Fruit fly (Drosophila melanogaster) whole organism, embryonic: ENCODE data around the gene Elo68alpha.

Experiments used
- ATbp ChIP-seq: fragments of 200-800 bp; sonication (Bioruptor generic); optimal IDR thresholded peaks from 2 replicates; lab custom pipeline; 2017; ENCODE audit warnings: missing biosample characterization, mild to moderate bottlenecking, missing genetic modification characterization, missing genetic modification reagents
- BEAF-32 ChIP-seq: fragments of 200-800 bp; sonication (Bioruptor generic); optimal IDR thresholded peaks from 3 replicates; lab custom pipeline; 2017; ENCODE audit warnings: missing biosample characterization, missing genetic modification characterization, mild to moderate bottlenecking, moderate library complexity, missing genetic modification reagents
- CG1024 ChIP-seq: fragments of 200-800 bp; sonication (Bioruptor generic); IDR thresholded peaks from 2 replicates; pipeline ENCODE4 v1.3.6; 2022; ENCODE audit warnings: missing biosample characterization, missing genetic modification characterization
- CG10274 ChIP-seq: fragments of 200-800 bp; sonication (Bioruptor generic); optimal IDR thresholded peaks from 3 replicates; lab custom pipeline; 2017; ENCODE audit warnings: missing biosample characterization, mild to moderate bottlenecking, missing genetic modification characterization
- CG10431 ChIP-seq: fragments of 200-800 bp; sonication (Bioruptor generic); optimal IDR thresholded peaks from 3 replicates; lab custom pipeline; 2018; ENCODE audit warnings: missing biosample characterization, mild to moderate bottlenecking, missing genetic modification characterization
- CG13123 ChIP-seq: fragments of 200-800 bp; sonication (Bioruptor generic); optimal IDR thresholded peaks from 2 replicates; lab custom pipeline; 2016; ENCODE audit warnings: missing biosample characterization, missing genetic modification characterization
- CG13775 ChIP-seq: fragments of 200-800 bp; sonication (Bioruptor generic); optimal IDR thresholded peaks from 3 replicates; lab custom pipeline; 2017; ENCODE audit warnings: missing biosample characterization, mild to moderate bottlenecking, missing genetic modification characterization
- CG13894 ChIP-seq: fragments of 200-800 bp; sonication (Bioruptor generic); optimal IDR thresholded peaks from 3 replicates; lab custom pipeline; 2018; ENCODE audit warnings: missing biosample characterization, mild to moderate bottlenecking, missing genetic modification characterization, moderate library complexity
- CG16815 ChIP-seq: fragments of 200-800 bp; sonication (Bioruptor generic); optimal IDR thresholded peaks from 3 replicates; lab custom pipeline; 2017; ENCODE audit warnings: missing biosample characterization, mild to moderate bottlenecking, missing genetic modification characterization
- CG1792 ChIP-seq: fragments of 200-800 bp; sonication (Bioruptor generic); optimal IDR thresholded peaks from 2 replicates; lab custom pipeline; 2016; ENCODE audit warnings: missing biosample characterization, missing genetic modification characterization
- CG18011 ChIP-seq: fragments of 200-800 bp; sonication (Bioruptor generic); optimal IDR thresholded peaks from 2 replicates; lab custom pipeline; 2017; ENCODE audit warnings: missing biosample characterization, missing genetic modification characterization, mild to moderate bottlenecking, moderate library complexity, missing genotype
- CG18619 ChIP-seq: fragments of 200-800 bp; sonication (Bioruptor generic); optimal IDR thresholded peaks from 3 replicates; lab custom pipeline; 2017; ENCODE audit warnings: missing biosample characterization, mild to moderate bottlenecking, missing genetic modification characterization
- CG2202 ChIP-seq: fragments of 200-800 bp; sonication (Bioruptor generic); optimal IDR thresholded peaks from 2 replicates; lab custom pipeline; 2018; ENCODE audit warnings: missing biosample characterization, mild to moderate bottlenecking, missing genetic modification characterization
- CG30431 ChIP-seq: fragments of 200-800 bp; sonication (Bioruptor generic); optimal IDR thresholded peaks from 2 replicates; lab custom pipeline; 2017; ENCODE audit warnings: missing biosample characterization, missing genetic modification characterization
- CG3163 ChIP-seq: fragments of 200-800 bp; sonication (Bioruptor generic); optimal IDR thresholded peaks from 3 replicates; lab custom pipeline; 2016; ENCODE audit warnings: missing biosample characterization, missing genetic modification characterization
- CG32772 ChIP-seq: fragments of 200-800 bp; sonication (Bioruptor generic); IDR thresholded peaks from 2 replicates; pipeline ENCODE4 v1.3.6; 2022; ENCODE audit warnings: missing biosample characterization, missing genetic modification characterization
- CG3726 ChIP-seq: fragments of 200-800 bp; sonication (Bioruptor generic); IDR thresholded peaks from 3 replicates; pipeline ENCODE4, ENCODE4 v1.3.6; 2022; ENCODE audit warnings: missing biosample characterization, missing genetic modification characterization
- CG4282 ChIP-seq: fragments of 200-800 bp; sonication (Bioruptor generic); optimal IDR thresholded peaks from 2 replicates; lab custom pipeline; 2016; ENCODE audit warnings: missing biosample characterization, missing genetic modification characterization
- CG4424 ChIP-seq: fragments of 200-800 bp; sonication (Bioruptor generic); optimal IDR thresholded peaks from 3 replicates; lab custom pipeline; 2016; ENCODE audit warnings: missing biosample characterization, missing genetic modification characterization
- CG6765 ChIP-seq: fragments of 200-800 bp; sonication (Bioruptor generic); optimal IDR thresholded peaks from 3 replicates; lab custom pipeline; 2017; ENCODE audit warnings: missing biosample characterization, mild to moderate bottlenecking, missing genetic modification characterization
- CG7271 ChIP-seq: fragments of 200-800 bp; sonication (Bioruptor generic); optimal IDR thresholded peaks from 2 replicates; lab custom pipeline; 2018; ENCODE audit warnings: missing biosample characterization, mild to moderate bottlenecking, missing genetic modification characterization, moderate library complexity
- CG9932 ChIP-seq: fragments of 200-800 bp; sonication (Bioruptor generic); IDR thresholded peaks from 2 replicates; pipeline ENCODE4 v1.3.6; 2022; ENCODE audit warnings: missing biosample characterization, missing genetic modification characterization
- CkIIα-i1 ChIP-seq: fragments of 200-800 bp; sonication (Bioruptor generic); IDR thresholded peaks from 2 replicates; pipeline ENCODE4 v1.3.6; 2022; ENCODE audit warnings: missing biosample characterization, missing genetic modification characterization
- Dp ChIP-seq: fragments of 200-800 bp; sonication (Bioruptor generic); optimal IDR thresholded peaks from 2 replicates; lab custom pipeline; 2018; ENCODE audit warnings: missing biosample characterization, mild to moderate bottlenecking, missing genetic modification characterization, moderate library complexity
- Hr39 ChIP-seq: fragments of >200 bp; optimal IDR thresholded peaks from 2 replicates; lab custom pipeline; 2017
- Scr ChIP-seq: fragments of 200-800 bp; sonication (Bioruptor generic); IDR thresholded peaks from 2 replicates; pipeline ENCODE4 v1.3.6; 2022; ENCODE audit warnings: missing biosample characterization, missing genetic modification characterization; ENCODE audit not compliant: partially characterized antibody
- Sox100B ChIP-seq: fragments of 200-800 bp; sonication (Bioruptor generic); optimal IDR thresholded peaks from 3 replicates; lab custom pipeline; 2018; ENCODE audit warnings: missing biosample characterization, mild to moderate bottlenecking, missing genetic modification characterization
- Vsx1 ChIP-seq: fragments of 200-800 bp; sonication (Bioruptor generic); optimal IDR thresholded peaks from 2 replicates; lab custom pipeline; 2017; ENCODE audit warnings: missing biosample characterization, mild to moderate bottlenecking, missing genetic modification characterization, missing genetic modification reagents
- ap ChIP-seq: fragments of 200-800 bp; sonication (Bioruptor generic); IDR thresholded peaks from 2 replicates; pipeline ENCODE4 v1.3.6; 2022; ENCODE audit warnings: missing biosample characterization, missing genetic modification characterization
- bigmax ChIP-seq: fragments of 200-800 bp; sonication (Bioruptor generic); optimal IDR thresholded peaks from 2 replicates; lab custom pipeline; 2018; ENCODE audit warnings: missing biosample characterization, mild to moderate bottlenecking, missing genetic modification characterization
- caup ChIP-seq: fragments of 200-800 bp; sonication (Bioruptor generic); optimal IDR thresholded peaks from 3 replicates; lab custom pipeline; 2017; ENCODE audit warnings: missing biosample characterization, mild to moderate bottlenecking, missing genetic modification characterization, moderate library complexity; ENCODE audit not compliant: severe bottlenecking
- chn ChIP-seq: fragments of 200-800 bp; sonication (Bioruptor generic); optimal IDR thresholded peaks from 2 replicates; lab custom pipeline; 2016; ENCODE audit warnings: missing biosample characterization, missing genetic modification characterization
- crc ChIP-seq: fragments of 200-800 bp; sonication (Bioruptor generic); optimal IDR thresholded peaks from 2 replicates; lab custom pipeline; 2016; ENCODE audit warnings: missing biosample characterization, missing genetic modification characterization
- dati ChIP-seq: fragments of 200-800 bp; sonication (Bioruptor generic); IDR thresholded peaks from 2 replicates; pipeline ENCODE4 v1.3.6; 2022; ENCODE audit warnings: missing biosample characterization, missing genetic modification characterization
- dmrt99B ChIP-seq: fragments of 200-800 bp; sonication (Bioruptor generic); optimal IDR thresholded peaks from 2 replicates; lab custom pipeline; 2018; ENCODE audit warnings: missing biosample characterization, mild to moderate bottlenecking, missing genetic modification characterization, moderate library complexity
- emc ChIP-seq: fragments of 200-800 bp; sonication (Bioruptor generic); optimal IDR thresholded peaks from 2 replicates; lab custom pipeline; 2016; ENCODE audit warnings: missing biosample characterization, missing genetic modification characterization
- grn ChIP-seq: fragments of 200-800 bp; sonication (Bioruptor generic); optimal IDR thresholded peaks from 3 replicates; lab custom pipeline; 2017; ENCODE audit warnings: missing biosample characterization, missing genetic modification characterization
- her ChIP-seq: fragments of 200-800 bp; sonication (Bioruptor generic); optimal IDR thresholded peaks from 2 replicates; lab custom pipeline; 2016; ENCODE audit warnings: missing biosample characterization, missing genetic modification characterization
- kah ChIP-seq: fragments of 200-800 bp; sonication (Bioruptor generic); optimal IDR thresholded peaks from 2 replicates; lab custom pipeline; 2018; ENCODE audit warnings: missing biosample characterization, mild to moderate bottlenecking, missing genetic modification characterization
- klu ChIP-seq: fragments of 200-800 bp; sonication (Bioruptor generic); IDR thresholded peaks from 2 replicates; pipeline ENCODE4 v1.3.6; 2022; ENCODE audit warnings: missing biosample characterization, missing genetic modification characterization
- mam ChIP-seq: fragments of 200-800 bp; sonication (Bioruptor generic); optimal IDR thresholded peaks from 3 replicates; lab custom pipeline; 2016; ENCODE audit warnings: missing biosample characterization, missing genetic modification characterization
- nerfin-2 ChIP-seq: fragments of 200-800 bp; sonication (Bioruptor generic); IDR thresholded peaks from 2 replicates; pipeline ENCODE4 v1.3.6; 2022; ENCODE audit warnings: missing biosample characterization, missing genetic modification characterization; ENCODE audit not compliant: partially characterized antibody
- onecut ChIP-seq: fragments of 200-800 bp; sonication (Bioruptor generic); IDR thresholded peaks from 2 replicates; pipeline ENCODE4 v1.3.6; 2022; ENCODE audit warnings: missing biosample characterization, missing genetic modification characterization
- psq ChIP-seq: fragments of 200-800 bp; sonication (Bioruptor generic); optimal IDR thresholded peaks from 2 replicates; lab custom pipeline; 2017; ENCODE audit warnings: missing biosample characterization, missing genetic modification characterization
- pzg ChIP-seq: fragments of 200-800 bp; sonication (Bioruptor generic); optimal IDR thresholded peaks from 3 replicates; lab custom pipeline; 2018; ENCODE audit warnings: missing biosample characterization, mild to moderate bottlenecking, missing genetic modification characterization, moderate library complexity
- scrt ChIP-seq: fragments of 200-800 bp; sonication (Bioruptor generic); optimal IDR thresholded peaks from 2 replicates; lab custom pipeline; 2018; ENCODE audit warnings: missing biosample characterization, mild to moderate bottlenecking, missing genetic modification characterization, moderate library complexity
- sd ChIP-seq: fragments of 200-800 bp; sonication (Bioruptor generic); optimal IDR thresholded peaks from 3 replicates; lab custom pipeline; 2018; ENCODE audit warnings: missing biosample characterization, mild to moderate bottlenecking, missing genetic modification characterization, moderate library complexity
- sob ChIP-seq: fragments of 200-800 bp; sonication (Bioruptor generic); IDR thresholded peaks from 2 replicates; pipeline ENCODE4 v1.3.6; 2022; ENCODE audit warnings: missing biosample characterization, missing genetic modification characterization
- tio ChIP-seq: fragments of 200-800 bp; sonication (Bioruptor generic); optimal IDR thresholded peaks from 2 replicates; lab custom pipeline; 2017; ENCODE audit warnings: missing biosample characterization, missing genetic modification characterization, inconsistent platforms
- tx ChIP-seq: fragments of 200-800 bp; sonication (Bioruptor generic); optimal IDR thresholded peaks from 2 replicates; lab custom pipeline; 2016; ENCODE audit warnings: missing biosample characterization, missing genetic modification characterization
- unpg ChIP-seq: fragments of 200-800 bp; sonication (Bioruptor generic); optimal IDR thresholded peaks from 3 replicates; lab custom pipeline; 2018; ENCODE audit warnings: missing biosample characterization, mild to moderate bottlenecking, missing genetic modification characterization, moderate library complexity

Gene Elo68alpha

dm6 chr3L:11061200-11061599 is 41.6 kb downstream of the Elo68alpha start, which contains the start of the genes CG6321 and Blos2 (continued):
- TF ChIP-seq scrt (GFP tag; lab: Kevin White, UChicago) (peak; percentile 68), tx (peak; percentile 3), CG7271 (tag; lab: Kevin White, UChicago) (peak; percentile 18), Scr (no peak), grn (GFP tag; lab: Kevin White, UChicago) (peak; percentile 21), tio (GFP tag; lab: Kevin White, UChicago) (peak; percentile 37), sob (GFP tag; lab: Robert Waterston, UW) (peak; percentile 76), psq (GFP tag; lab: Kevin White, UChicago) (no peak), Dp (GFP tag; lab: Kevin White, UChicago) (peak; percentile 50), CG18011 (peak; percentile 17), mam (GFP tag; lab: Kevin White, UChicago) (peak; percentile 23), nerfin-2 (no peak), ATbp (GFP tag; lab: Kevin White, UChicago) (peak; percentile 64), CG13123 (peak; percentile 15), chn (GFP tag; lab: Kevin White, UChicago) (peak; percentile 42), CG6765 (peak; percentile 19), CG10431 (GFP tag; lab: Kevin White, UChicago) (no peak), BEAF-32 (GFP tag; lab: Kevin White, UChicago) (no peak), CG18619 (GFP tag; lab: Kevin White, UChicago) (peak; percentile 58), onecut (GFP tag; lab: Robert Waterston, UW) (peak; percentile 76), pzg (peak; percentile 39), CG13775 (GFP tag; lab: Kevin White, UChicago) (peak; percentile 61), Hr39 (lab: Kevin White, UChicago) (no peak), CG32772 (GFP tag; lab: Robert Waterston, UW) (0 out of 2 replicates have a peak, but pooled peaks have one; percentile 5), kah (GFP tag; lab: Kevin White, UChicago) (peak; percentile 33), CG3726 (GFP tag; lab: Robert Waterston, UW) (no peak), CG10274 (peak; percentile 24), CG16815 (GFP tag; lab: Kevin White, UChicago) (peak; percentile 42), Sox100B (GFP tag; lab: Kevin White, UChicago) (peak; percentile 74), dmrt99B (peak; percentile 87), CG9932 (GFP tag; lab: Robert Waterston, UW) (peak; percentile 50), CG3163 (GFP tag; lab: Kevin White, UChicago) (no peak), CG4424 (GFP tag; lab: Kevin White, UChicago) (peak; percentile 73), emc (GFP tag; lab: Kevin White, UChicago) (no peak), CG1024 (0 out of 2 replicates have a peak, but pooled peaks have one; percentile 6), CG30431 (GFP tag; lab: Kevin White, UChicago) (no peak), sd (tag; lab: Kevin White, UChicago) (peak; percentile 67), CG1792 (GFP tag; lab: Kevin White, UChicago) (no peak), unpg (GFP tag; lab: Kevin White, UChicago) (peak; percentile 87), ap (GFP tag; lab: Robert Waterston, UW) (peak; percentile 23; the same call in 1 of the 2 replicates), caup (GFP tag; lab: Kevin White, UChicago) (peak; percentile 72), crc (GFP tag; lab: Kevin White, UChicago) (no peak), CkIIα-i1 (GFP tag; lab: Robert Waterston, UW) (no peak), her (GFP tag; lab: Kevin White, UChicago) (no peak), bigmax (GFP tag; lab: Kevin White, UChicago) (peak; percentile 93), CG4282 (no peak), klu (GFP tag; lab: Robert Waterston, UW) (peak; percentile 52), CG13894 (no peak), Vsx1 (GFP tag; lab: Kevin White, UChicago) (peak; percentile 34), CG2202 (tag; lab: Kevin White, UChicago) (peak; percentile 32), dati (GFP tag; lab: Robert Waterston, UW) (no peak)
